Fruit fly (Drosophila melanogaster) whole organism, embryonic: ENCODE data around the gene MSBP.

ENCODE experiments used
- Asciz ChIP-seq: fragments of 200-800 bp; sonication (Bioruptor generic); optimal IDR thresholded peaks from 2 replicates; lab custom pipeline; 2017; ENCODE audit warnings: missing biosample characterization, mild to moderate bottlenecking, missing genetic modification characterization, missing genetic modification reagents
- BEAF-32 ChIP-seq: fragments of 200-800 bp; sonication (Bioruptor generic); optimal IDR thresholded peaks from 3 replicates; lab custom pipeline; 2017; ENCODE audit warnings: missing biosample characterization, missing genetic modification characterization, mild to moderate bottlenecking, moderate library complexity, missing genetic modification reagents
- CG10267 ChIP-seq: fragments of 200-800 bp; sonication (Bioruptor generic); optimal IDR thresholded peaks from 2 replicates; lab custom pipeline; 2018; ENCODE audit warnings: missing biosample characterization, mild to moderate bottlenecking, missing genetic modification characterization, moderate library complexity
- CG12071 ChIP-seq: fragments of 200-800 bp; sonication (Bioruptor generic); optimal IDR thresholded peaks from 3 replicates; lab custom pipeline; 2018; ENCODE audit warnings: missing biosample characterization, mild to moderate bottlenecking, missing genetic modification characterization
- CG13287 ChIP-seq: fragments of 200-800 bp; sonication (Bioruptor generic); IDR thresholded peaks from 2 replicates; pipeline ENCODE4 v1.3.6; 2022; ENCODE audit warnings: missing biosample characterization, missing genetic modification characterization; ENCODE audit not compliant: partially characterized antibody
- CG14710 ChIP-seq: fragments of 200-800 bp; sonication (Bioruptor generic); optimal IDR thresholded peaks from 3 replicates; lab custom pipeline; 2019; ENCODE audit warnings: missing biosample characterization, mild to moderate bottlenecking, missing genetic modification characterization, moderate library complexity
- CG1832 ChIP-seq: fragments of 200-800 bp; sonication (Bioruptor generic); optimal IDR thresholded peaks from 2 replicates; lab custom pipeline; 2017; ENCODE audit warnings: missing biosample characterization, mild to moderate bottlenecking, missing genetic modification characterization, inconsistent platforms
- CG2116 ChIP-seq: fragments of 200-800 bp; sonication (Bioruptor generic); optimal IDR thresholded peaks from 3 replicates; lab custom pipeline; 2018; ENCODE audit warnings: missing biosample characterization, mild to moderate bottlenecking, missing genetic modification characterization
- CG2120 ChIP-seq: fragments of 200-800 bp; sonication (Bioruptor generic); optimal IDR thresholded peaks from 3 replicates; lab custom pipeline; 2016; ENCODE audit warnings: missing biosample characterization, missing genetic modification characterization
- CG2712 ChIP-seq: fragments of 200-800 bp; optimal IDR thresholded peaks from 3 replicates; lab custom pipeline; 2019; ENCODE audit warnings: missing biosample characterization, mild to moderate bottlenecking, missing genetic modification characterization, moderate library complexity
- CG30020 ChIP-seq: fragments of 200-800 bp; optimal IDR thresholded peaks from 2 replicates; lab custom pipeline; 2019; ENCODE audit warnings: missing biosample characterization, mild to moderate bottlenecking, missing genetic modification characterization, moderate library complexity
- CG6254 ChIP-seq: fragments of 200-800 bp; sonication (Bioruptor generic); optimal IDR thresholded peaks from 3 replicates; lab custom pipeline; 2017; ENCODE audit warnings: mild to moderate bottlenecking, missing biosample characterization, missing genetic modification reagents, missing genetic modification characterization
- CG6791 ChIP-seq: fragments of 200-800 bp; sonication (Bioruptor generic); IDR thresholded peaks from 3 replicates; pipeline ENCODE4 v1.3.6; 2022; ENCODE audit warnings: missing biosample characterization, missing genetic modification characterization; ENCODE audit not compliant: partially characterized antibody
- CG7928 ChIP-seq: fragments of 200-800 bp; sonication (Bioruptor generic); optimal IDR thresholded peaks from 2 replicates; lab custom pipeline; 2017; ENCODE audit warnings: missing biosample characterization, mild to moderate bottlenecking, missing genetic modification characterization
- CG8478 ChIP-seq: fragments of >200 bp; optimal IDR thresholded peaks from 2 replicates; lab custom pipeline; 2018
- Deaf1 ChIP-seq: fragments of 200-800 bp; optimal IDR thresholded peaks from 3 replicates; lab custom pipeline; 2019; ENCODE audit warnings: missing biosample characterization, mild to moderate bottlenecking, missing genetic modification characterization, moderate library complexity
- Dll ChIP-seq: fragments of 200-800 bp; sonication (Bioruptor generic); IDR thresholded peaks from 4 replicates; pipeline ENCODE4 v1.3.6; 2022; ENCODE audit warnings: missing biosample characterization, missing genetic modification characterization; ENCODE audit not compliant: partially characterized antibody
- Dp ChIP-seq: fragments of 200-800 bp; sonication (Bioruptor generic); optimal IDR thresholded peaks from 2 replicates; lab custom pipeline; 2018; ENCODE audit warnings: missing biosample characterization, mild to moderate bottlenecking, missing genetic modification characterization, moderate library complexity
- Dref ChIP-seq: fragments of 200-800 bp; sonication (Bioruptor generic); IDR thresholded peaks from 2 replicates; pipeline ENCODE4 v1.3.6; 2022; ENCODE audit warnings: missing biosample characterization, missing genetic modification characterization
- E2f2 ChIP-seq: fragments of 200-800 bp; sonication (Bioruptor generic); IDR thresholded peaks from 2 replicates; pipeline ENCODE4 v1.3.6; 2022; ENCODE audit warnings: missing biosample characterization, missing genetic modification characterization
- Ets97D ChIP-seq: fragments of 200-800 bp; sonication (Bioruptor generic); optimal IDR thresholded peaks from 3 replicates; lab custom pipeline; 2016; ENCODE audit warnings: missing biosample characterization, missing genetic modification characterization
- HLH4C ChIP-seq: fragments of 200-800 bp; sonication (Bioruptor generic); IDR thresholded peaks from 3 replicates; pipeline ENCODE4 v1.3.6; 2022; ENCODE audit warnings: missing biosample characterization, missing genetic modification characterization; ENCODE audit not compliant: partially characterized antibody
- Hr78 ChIP-seq, 2 experiments: fragments of 200-800 bp in 1 of 2; fragments of >200 bp in 1 of 2; sonication (Bioruptor generic) in 1 of 2; optimal IDR thresholded peaks; 2 replicates each; lab custom pipeline; 2017 to 2019; ENCODE audit warnings: missing biosample characterization in 2 of 2, missing genetic modification characterization in 2 of 2, mild to moderate bottlenecking in 1 of 2, moderate library complexity in 1 of 2
- Hsf ChIP-seq: fragments of 200-800 bp; sonication (Bioruptor generic); optimal IDR thresholded peaks from 3 replicates; lab custom pipeline; 2016; ENCODE audit warnings: missing biosample characterization, missing genetic modification characterization
- Lpt ChIP-seq: fragments of >200 bp; optimal IDR thresholded peaks from 2 replicates; lab custom pipeline; 2018; ENCODE audit warnings: missing biosample characterization, missing genetic modification characterization
- Opbp ChIP-seq: fragments of 200-800 bp; sonication (Bioruptor generic); IDR thresholded peaks from 3 replicates; pipeline ENCODE4 v1.3.6; 2022; ENCODE audit warnings: missing biosample characterization, missing genetic modification characterization; ENCODE audit not compliant: partially characterized antibody
- Pdp1 ChIP-seq, 2 experiments: fragments of 200-800 bp; sonication (Bioruptor generic); optimal IDR thresholded peaks; 3 replicates each; lab custom pipeline; 2016; ENCODE audit warnings: missing biosample characterization in 2 of 2, missing genetic modification characterization in 2 of 2, mild to moderate bottlenecking in 1 of 2, moderate library complexity in 1 of 2
- Sry-δ ChIP-seq: fragments of 200-800 bp; sonication (Bioruptor generic); optimal IDR thresholded peaks from 2 replicates; lab custom pipeline; 2016; ENCODE audit warnings: missing biosample characterization, missing genetic modification characterization
- Ssrp ChIP-seq: fragments of 200-800 bp; sonication (Bioruptor generic); optimal IDR thresholded peaks from 2 replicates; lab custom pipeline; 2018; ENCODE audit warnings: missing biosample characterization, mild to moderate bottlenecking, missing genetic modification characterization, moderate library complexity
- abd-A ChIP-seq: fragments of 200-800 bp; sonication (Bioruptor generic); optimal IDR thresholded peaks from 3 replicates; lab custom pipeline; 2019; ENCODE audit warnings: missing biosample characterization, mild to moderate bottlenecking, missing genetic modification characterization, moderate library complexity
- amos ChIP-seq: fragments of 200-800 bp; sonication (Bioruptor generic); IDR thresholded peaks from 2 replicates; pipeline ENCODE4 v1.3.6; 2022; ENCODE audit warnings: missing biosample characterization, missing genetic modification characterization; ENCODE audit not compliant: partially characterized antibody
- bbx ChIP-seq: fragments of 200-800 bp; sonication (Bioruptor generic); IDR thresholded peaks from 2 replicates; pipeline ENCODE4 v1.3.6; 2022; ENCODE audit warnings: missing biosample characterization, missing genetic modification characterization; ENCODE audit not compliant: partially characterized antibody
- crp ChIP-seq, 2 experiments: fragments of 200-800 bp; sonication (Bioruptor generic); optimal IDR thresholded peaks; 2 replicates in 1 of 2; 3 replicates in 1 of 2; lab custom pipeline; 2017; ENCODE audit warnings: missing biosample characterization in 2 of 2, missing genetic modification characterization in 2 of 2, mild to moderate bottlenecking in 1 of 2, moderate library complexity in 1 of 2
- da ChIP-seq: fragments of 200-800 bp; sonication (Bioruptor generic); optimal IDR thresholded peaks from 2 replicates; lab custom pipeline; 2016; ENCODE audit warnings: missing biosample characterization, missing genetic modification characterization
- fd64A ChIP-seq: fragments of 200-800 bp; sonication (Bioruptor generic); optimal IDR thresholded peaks from 3 replicates; lab custom pipeline; 2018; ENCODE audit warnings: missing biosample characterization, mild to moderate bottlenecking, missing genetic modification characterization
- hbn ChIP-seq: fragments of 200-800 bp; sonication (Bioruptor generic); IDR thresholded peaks from 2 replicates; pipeline ENCODE4 v1.3.6; 2022; ENCODE audit warnings: missing biosample characterization, missing genetic modification characterization; ENCODE audit not compliant: partially characterized antibody
- knrl ChIP-seq: fragments of 200-800 bp; sonication (Bioruptor generic); IDR thresholded peaks from 3 replicates; pipeline ENCODE4 v1.3.6; 2022; ENCODE audit warnings: missing biosample characterization, missing genetic modification characterization; ENCODE audit not compliant: partially characterized antibody
- pzg ChIP-seq: fragments of 200-800 bp; sonication (Bioruptor generic); optimal IDR thresholded peaks from 3 replicates; lab custom pipeline; 2018; ENCODE audit warnings: missing biosample characterization, mild to moderate bottlenecking, missing genetic modification characterization, moderate library complexity
- rib ChIP-seq: fragments of 200-800 bp; sonication (Bioruptor generic); IDR thresholded peaks from 2 replicates; pipeline ENCODE4 v1.3.6; 2022; ENCODE audit warnings: missing biosample characterization, missing genetic modification characterization
- ro ChIP-seq: fragments of 200-800 bp; sonication (Bioruptor generic); IDR thresholded peaks from 2 replicates; pipeline ENCODE4 v1.3.6; 2022; ENCODE audit warnings: missing biosample characterization, missing genetic modification characterization
- stc ChIP-seq: fragments of 200-800 bp; sonication (Bioruptor generic); IDR thresholded peaks from 2 replicates; pipeline ENCODE4 v1.3.6; 2022; ENCODE audit warnings: missing biosample characterization, missing genetic modification characterization
- stwl ChIP-seq: fragments of 200-800 bp; sonication (Bioruptor generic); optimal IDR thresholded peaks from 3 replicates; lab custom pipeline; 2018; ENCODE audit warnings: missing biosample characterization, mild to moderate bottlenecking, missing genetic modification characterization, moderate library complexity
- trem ChIP-seq: fragments of 200-800 bp; optimal IDR thresholded peaks from 3 replicates; lab custom pipeline; 2019; ENCODE audit warnings: missing biosample characterization, mild to moderate bottlenecking, missing genetic modification characterization, moderate library complexity
- tup ChIP-seq: fragments of 200-800 bp; sonication (Bioruptor generic); optimal IDR thresholded peaks from 2 replicates; lab custom pipeline; 2016; ENCODE audit warnings: missing biosample characterization, mild to moderate bottlenecking, missing genetic modification characterization, moderate library complexity
- zfh1 ChIP-seq: fragments of 200-800 bp; sonication (Bioruptor generic); IDR thresholded peaks from 3 replicates; pipeline ENCODE4 v1.3.6; 2022; ENCODE audit warnings: missing biosample characterization, missing genetic modification characterization

Gene MSBP

DNA sequence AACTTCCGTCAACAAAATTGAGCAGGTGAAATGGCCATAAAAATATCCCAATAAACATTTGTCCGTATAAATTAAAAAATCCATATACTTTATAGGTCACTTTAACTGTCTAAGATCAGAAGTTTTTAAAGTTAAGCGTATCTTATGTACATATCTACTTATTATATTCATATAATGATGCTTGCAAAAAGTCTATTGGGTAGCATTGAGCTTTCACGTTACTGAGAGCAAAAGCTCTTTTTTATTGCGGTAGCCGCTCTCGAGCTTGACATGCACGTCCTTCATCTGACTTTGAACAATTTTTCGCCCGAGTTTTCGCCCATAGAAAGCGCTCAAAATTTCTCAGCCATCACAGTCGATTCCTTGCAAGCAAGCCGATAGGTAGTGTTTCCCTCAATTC is 22.0 kb downstream of the MSBP start, which contains the start of gene Gapdh2 (continued):
- TF ChIP-seq CG2120 (GFP tag; lab: Kevin White, UChicago) = peak; percentile 99
- no peak for TF ChIP-seq stwl (tag; lab: Kevin White, UChicago)

DNA sequence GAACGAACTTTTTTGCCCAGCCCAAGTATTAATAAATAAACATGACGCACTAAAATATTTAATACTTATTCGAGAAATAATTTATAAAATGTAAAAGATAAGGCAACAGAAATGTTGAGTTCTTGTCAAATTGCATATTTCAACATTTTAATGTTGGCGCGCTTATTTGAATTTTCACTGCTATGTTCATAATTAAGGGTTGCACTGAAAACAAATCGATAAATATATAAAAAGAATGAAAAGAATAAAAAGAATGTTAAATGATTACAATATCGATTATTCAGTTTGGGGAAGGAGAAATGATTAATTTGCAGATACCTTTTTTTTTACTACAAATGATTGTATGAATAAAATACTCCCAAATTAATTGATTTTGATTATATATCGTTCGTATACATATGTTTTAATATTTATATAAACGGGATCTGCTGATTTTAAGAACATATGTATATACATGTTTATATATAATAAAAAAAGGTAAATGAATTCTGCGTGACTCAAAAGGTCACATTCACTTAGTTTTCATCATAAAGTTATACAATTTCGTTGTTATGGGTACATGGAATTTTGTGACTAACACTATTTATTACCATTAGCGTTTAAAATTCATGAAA is 23.0 kb downstream of the MSBP start:
- no peak for TF ChIP-seq CG7928
- no peak for TF ChIP-seq Deaf1 (tag; lab: Kevin White, UChicago)
- no peak for TF ChIP-seq CG1832 (GFP tag; lab: Kevin White, UChicago)
- TF ChIP-seq amos = no peak; the same call in 1 of the 2 replicates
- TF ChIP-seq Dref (GFP tag; lab: Robert Waterston, UW) = peak; percentile 57
- peak; percentile 27 for TF ChIP-seq pzg
- peak; percentile 55; the same call in 1 of the 2 replicates for TF ChIP-seq bbx (GFP tag; lab: Robert Waterston, UW)
- TF ChIP-seq trem (tag; lab: Kevin White, UChicago) = peak; percentile 4
- TF ChIP-seq CG10267 (tag; lab: Kevin White, UChicago) = peak; percentile 8
- TF ChIP-seq stc = no peak
- no peak for TF ChIP-seq CG8478 (lab: Kevin White, UChicago)
- TF ChIP-seq BEAF-32 (GFP tag; lab: Kevin White, UChicago) = peak; percentile 54
- TF ChIP-seq CG30020 (tag; lab: Kevin White, UChicago) = peak; percentile 62
- TF ChIP-seq Sry-δ (GFP tag; lab: Kevin White, UChicago) = peak; percentile 32
- no peak for TF ChIP-seq Ssrp
- TF ChIP-seq CG13287 = peak; percentile 42; the same call in 1 of the 2 replicates
- peak; percentile 34 for TF ChIP-seq abd-A (tag; lab: Kevin White, UChicago)
- no peak for TF ChIP-seq CG6791 (GFP tag; lab: Robert Waterston, UW)
- TF ChIP-seq CG14710 (tag; lab: Kevin White, UChicago) = peak; percentile 14
- TF ChIP-seq Hsf (GFP tag; lab: Kevin White, UChicago) = no peak
- TF ChIP-seq Asciz = no peak
- peak; percentile 97 for TF ChIP-seq CG2116 (GFP tag; lab: Kevin White, UChicago)
- no peak for TF ChIP-seq CG12071 (GFP tag; lab: Kevin White, UChicago)
- peak; percentile 35 for TF ChIP-seq Ets97D (GFP tag; lab: Kevin White, UChicago)
- no peak for TF ChIP-seq ro (GFP tag; lab: Robert Waterston, UW)
- TF ChIP-seq crp (GFP tag; optimal IDR thresholded peaks at IDR 0.05; lab: Kevin White, UChicago) = peak in 1 of 2 experiments; percentile 75
- peak; percentile 47; the same call in 2 of the 4 replicates for TF ChIP-seq Dll (GFP tag; lab: Robert Waterston, UW)
- no peak for TF ChIP-seq knrl
- TF ChIP-seq Lpt (GFP tag; lab: Kevin White, UChicago) = no peak
- TF ChIP-seq CG2712 (tag; lab: Kevin White, UChicago) = peak; percentile 14
- TF ChIP-seq stwl (tag; lab: Kevin White, UChicago) = peak; percentile 48
- peak; percentile 16; the same call in 1 of the 3 replicates for TF ChIP-seq Opbp
- TF ChIP-seq zfh1 (GFP tag; lab: Robert Waterston, UW) = no peak
- peak; percentile 49; the same call in 1 of the 3 replicates for TF ChIP-seq HLH4C (GFP tag; lab: Robert Waterston, UW)
- peak; percentile 74 for TF ChIP-seq Dp (GFP tag; lab: Kevin White, UChicago)
- no peak for TF ChIP-seq Hr78 (GFP tag; optimal IDR thresholded peaks at IDR 0.05; lab: Kevin White, UChicago)
- peak; percentile 37 for TF ChIP-seq CG6254
- TF ChIP-seq E2f2 (GFP tag; lab: Robert Waterston, UW) = peak; percentile 82
- peak in 1 of 2 experiments; percentile 11 for TF ChIP-seq Pdp1 (GFP tag; optimal IDR thresholded peaks at IDR 0.05; lab: Kevin White, UChicago)
- no peak for TF ChIP-seq rib (GFP tag; lab: Robert Waterston, UW)
- no peak for TF ChIP-seq da (GFP tag; lab: Kevin White, UChicago)
- TF ChIP-seq tup (GFP tag; lab: Kevin White, UChicago) = no peak
- TF ChIP-seq fd64A = no peak
- TF ChIP-seq hbn (GFP tag; lab: Robert Waterston, UW) = 0 out of 2 replicates have a peak, but pooled peaks have one; percentile 11
